Fruit fly (Drosophila melanogaster): ENCODE results near the gene Pus10.
A peak's percentile ranks its signal among the peaks of the same experiment; 100 is the strongest.

Gene Pus10

DNA sequence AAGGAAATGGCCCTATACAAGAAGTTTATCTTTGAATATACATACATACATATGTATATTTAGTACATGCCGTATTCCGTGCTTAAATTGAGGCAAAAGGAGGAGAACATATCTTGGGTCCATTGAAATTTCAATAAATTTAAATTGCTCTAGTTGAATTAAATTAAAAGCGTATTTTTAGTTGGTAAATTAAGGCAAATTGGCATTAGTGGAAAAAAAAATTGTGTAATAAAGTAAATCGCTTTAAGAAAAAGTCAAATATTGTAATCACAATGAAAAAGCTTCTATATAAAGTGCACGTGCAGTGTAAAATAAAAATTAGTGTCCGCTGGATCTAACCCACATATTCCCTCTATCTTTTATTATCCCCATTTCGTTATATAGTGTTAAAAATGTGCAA is 7.1 kb upstream of the Pus10 start:
- TF ChIP-seq noc (tag; optimal IDR thresholded peaks at IDR 0.05): no peak

DNA sequence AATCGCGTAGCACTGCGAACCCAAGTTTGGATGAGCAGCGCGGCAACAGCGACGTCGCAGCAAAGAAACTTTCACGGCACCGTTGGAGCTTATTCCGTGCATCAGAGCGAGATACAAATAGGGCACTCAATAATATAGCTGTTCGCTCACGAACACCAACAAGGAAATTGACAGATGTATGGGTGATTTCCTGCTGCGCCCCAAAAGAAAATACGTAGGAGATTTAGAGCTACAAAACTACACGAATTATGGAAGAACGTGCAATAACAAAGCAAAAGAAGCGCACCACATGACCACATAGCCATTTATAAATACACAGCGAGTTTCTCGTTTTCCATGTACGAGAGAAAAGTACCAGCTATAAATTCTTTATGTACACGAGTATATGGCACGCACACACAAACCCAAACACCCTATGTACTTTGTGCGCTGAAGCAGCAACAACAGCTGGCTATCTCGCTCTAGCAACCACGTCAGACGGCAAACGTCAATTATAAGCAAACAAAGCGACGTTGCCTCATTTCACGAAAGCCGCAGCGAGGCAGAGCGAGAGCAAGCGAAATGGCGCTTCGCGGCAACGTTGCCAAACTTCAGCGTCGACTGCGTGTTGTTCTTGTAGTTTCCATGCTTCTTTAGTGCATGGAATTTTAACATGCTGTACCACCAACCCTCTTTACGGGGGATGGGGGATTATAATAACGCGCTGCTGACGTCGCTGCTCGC is 6.5 kb upstream of the Pus10 start:
- TF ChIP-seq noc (tag; optimal IDR thresholded peaks at IDR 0.05): peak; percentile 39

DNA sequence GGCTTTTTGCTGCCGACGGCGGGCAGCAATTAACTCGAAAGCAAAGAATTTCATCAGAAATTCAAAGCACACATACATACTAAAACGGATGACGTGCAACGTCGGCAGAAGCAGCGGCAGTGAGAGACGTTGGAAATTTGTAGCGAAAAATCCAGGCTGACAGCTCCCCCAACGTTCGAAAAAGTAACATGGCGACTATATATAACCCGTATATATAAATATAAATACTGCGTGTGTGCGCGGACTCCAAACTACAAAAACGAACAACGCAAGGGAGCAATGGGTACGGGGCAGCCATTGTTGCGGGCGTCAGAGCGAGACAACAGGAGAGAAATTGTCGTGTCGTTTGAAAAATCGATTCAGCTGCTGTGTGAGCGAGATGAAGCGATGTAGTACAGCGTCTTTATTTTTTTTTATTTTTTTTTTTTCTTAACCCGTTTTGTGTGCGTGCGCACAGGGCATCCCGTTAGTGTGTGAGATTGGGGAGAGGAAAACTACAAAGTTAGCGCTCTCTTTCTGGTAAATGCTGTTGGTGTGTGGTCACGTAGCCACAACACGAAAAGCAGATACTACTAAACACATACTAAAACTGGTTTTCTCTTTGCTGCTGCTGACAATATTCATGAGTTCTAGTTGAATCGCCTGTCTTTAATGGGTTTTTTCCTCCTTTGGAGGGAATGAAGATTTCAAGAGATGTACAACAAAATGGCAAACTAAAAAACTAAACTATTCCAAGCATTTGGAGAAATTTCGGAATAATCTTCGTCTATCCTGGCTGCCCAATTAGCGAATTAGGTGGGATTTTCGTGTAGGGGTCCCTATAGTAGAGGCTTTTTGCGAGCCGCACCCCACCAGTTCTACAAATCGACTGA is 5.7 kb upstream of the Pus10 start:
- TF ChIP-seq noc (tag; optimal IDR thresholded peaks at IDR 0.05): peak; percentile 77

DNA sequence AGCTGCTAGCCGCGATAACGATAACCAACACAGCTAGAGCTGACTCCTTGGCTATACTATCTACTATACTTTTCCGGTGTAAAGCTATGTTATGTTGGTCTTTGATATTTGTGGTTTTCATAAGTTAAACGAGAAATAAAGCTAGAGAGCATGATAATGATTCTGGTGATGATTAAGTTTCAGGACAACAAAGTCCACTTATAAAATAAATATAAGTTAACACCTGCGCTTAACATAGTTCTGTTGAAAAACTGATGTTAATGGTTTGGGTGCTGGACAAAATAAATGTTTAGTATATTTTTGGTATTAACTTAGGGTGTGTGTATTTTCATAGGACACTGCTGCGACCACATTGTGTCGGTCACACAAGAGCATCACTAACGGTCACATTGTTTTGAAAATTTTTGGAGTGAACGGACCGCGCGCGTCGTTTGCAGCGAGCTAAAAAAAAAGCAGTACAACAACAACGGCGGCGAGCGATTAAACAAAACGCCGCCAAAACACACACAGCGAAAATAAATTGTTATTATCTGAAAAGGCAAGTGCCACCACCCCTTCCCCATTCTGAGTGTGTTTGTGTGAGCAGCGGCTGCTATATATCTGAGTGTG is 3.6 kb upstream of the Pus10 start, which contains the start of the genes CG33635 and spen:
CG33635 (minus strand) TSS at position 16 of the 609 bp plus-strand sequence.
spen (plus strand) TSS at position 384 of the 609 bp plus-strand sequence.
- TF ChIP-seq noc (tag; optimal IDR thresholded peaks at IDR 0.05): peak; percentile 50

DNA sequence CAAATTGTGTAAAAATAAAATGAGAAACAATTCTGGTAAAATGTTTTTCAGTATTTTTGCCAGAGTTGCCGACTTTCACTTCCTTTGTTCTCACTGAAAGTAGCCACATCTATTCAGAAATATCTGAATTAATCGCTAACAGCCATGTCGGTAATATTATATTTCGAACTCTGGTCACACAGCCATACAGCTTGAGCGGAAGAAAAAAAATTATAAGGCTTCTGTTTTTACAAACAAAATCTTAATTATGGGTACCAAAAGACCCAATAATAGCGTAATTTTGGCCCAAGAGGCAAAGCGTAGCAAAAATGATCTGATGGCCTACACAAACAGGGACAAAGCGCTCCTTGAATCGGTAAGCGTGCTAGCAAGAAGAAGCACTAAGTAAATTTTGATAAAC is 889 bp upstream of the Pus10 start, which contains the start of gene CG3436:
CG3436 (plus strand) TSS at position 36 of the 400 bp plus-strand sequence.
- no peak for TF ChIP-seq noc (tag; optimal IDR thresholded peaks at IDR 0.05)

DNA sequence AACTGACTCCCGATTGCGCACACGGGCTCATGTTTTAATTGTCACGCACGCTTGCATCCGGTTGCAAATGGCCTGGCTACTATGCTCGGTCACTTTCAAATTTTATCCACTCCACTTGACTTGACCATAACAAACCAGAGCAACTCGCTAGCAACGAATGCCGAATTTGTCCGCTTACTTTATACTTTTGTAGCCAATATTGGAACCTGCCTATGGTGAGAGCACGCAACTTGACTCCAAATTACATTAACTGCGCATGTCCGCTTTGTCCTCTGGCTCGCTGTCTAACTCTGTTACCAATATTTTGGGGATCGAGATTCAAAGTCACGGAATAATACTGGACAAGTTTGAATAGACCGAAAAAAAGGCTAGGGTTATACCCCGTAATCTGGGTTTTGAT is 2.0 kb downstream of the Pus10 start, which contains the start of gene CG42399:
CG42399 (minus strand) TSS at position 159 of the 400 bp plus-strand sequence.
- no peak for TF ChIP-seq noc (tag; optimal IDR thresholded peaks at IDR 0.05)

DNA sequence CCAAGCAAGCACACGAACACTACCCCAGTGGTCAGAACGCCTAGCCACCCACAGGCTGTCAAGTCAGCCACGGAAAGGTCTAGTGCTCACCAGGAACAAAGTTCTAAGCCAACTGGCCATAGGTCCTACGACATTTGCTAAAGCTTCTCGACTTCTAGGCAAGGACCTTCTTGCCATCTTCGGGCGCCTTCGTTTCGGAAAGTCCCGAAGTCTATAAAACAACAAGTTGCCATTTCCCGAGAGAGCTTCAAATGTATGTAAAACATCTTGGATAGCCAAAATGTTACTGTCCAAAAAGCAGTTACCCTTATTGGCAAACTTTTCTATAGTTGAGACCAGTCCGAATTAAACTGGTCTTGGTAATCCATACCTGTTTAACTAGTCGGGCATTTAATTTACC is 8.6 kb downstream of the Pus10 start:
- no peak for TF ChIP-seq noc (tag; optimal IDR thresholded peaks at IDR 0.05)

DNA sequence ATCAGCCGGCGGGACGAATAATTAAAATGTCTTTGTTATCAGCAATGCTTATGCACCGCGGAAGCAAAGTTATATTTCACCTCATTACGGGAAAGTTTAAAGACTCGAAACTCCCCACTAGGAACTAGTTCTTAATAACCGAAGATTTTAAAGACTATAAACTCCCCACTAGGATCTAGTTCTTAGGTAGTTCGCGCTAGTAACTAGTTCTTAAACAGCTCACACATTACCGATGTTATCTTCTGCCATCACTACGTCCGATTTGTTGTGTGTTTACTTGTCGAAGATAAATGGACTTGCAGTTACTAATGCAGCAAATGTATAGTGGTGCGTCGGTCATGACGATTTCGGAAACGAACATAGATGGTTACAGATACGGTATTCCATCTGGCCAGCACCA is 12.0 kb downstream of the Pus10 start, which contains the start of the genes CG31974 and CG11454:
CG31974 (minus strand) TSS at position 4 of the 400 bp plus-strand sequence.
CG11454 (plus strand) TSS at position 236 of the 400 bp plus-strand sequence.
- no peak for TF ChIP-seq noc (tag; optimal IDR thresholded peaks at IDR 0.05)

DNA sequence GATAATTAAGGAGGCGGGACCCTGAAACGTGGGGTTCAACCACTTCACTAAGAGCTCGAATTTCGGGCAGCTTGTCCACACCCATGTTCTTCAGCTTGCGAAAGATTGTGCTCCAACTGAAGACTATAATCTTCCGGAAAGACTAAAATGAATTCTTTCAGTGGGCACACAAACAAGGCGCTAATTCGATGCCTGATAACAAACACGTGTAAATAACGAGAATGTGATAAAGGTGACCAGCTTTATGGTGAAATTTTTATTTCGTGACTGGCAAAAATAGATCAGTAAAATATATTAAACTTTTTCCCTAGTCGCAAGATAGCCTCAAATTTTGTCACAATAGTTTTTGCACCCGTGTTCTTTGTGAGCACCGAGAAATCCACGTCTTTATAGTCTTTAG is 14.3 kb downstream of the Pus10 start, which contains the start of the genes CG31975 and ovm:
CG31975 (minus strand) TSS at position 144 of the 400 bp plus-strand sequence.
ovm (minus strand) TSS at position 144 of the 400 bp plus-strand sequence.
- TF ChIP-seq noc (tag; optimal IDR thresholded peaks at IDR 0.05): peak; percentile 10

DNA sequence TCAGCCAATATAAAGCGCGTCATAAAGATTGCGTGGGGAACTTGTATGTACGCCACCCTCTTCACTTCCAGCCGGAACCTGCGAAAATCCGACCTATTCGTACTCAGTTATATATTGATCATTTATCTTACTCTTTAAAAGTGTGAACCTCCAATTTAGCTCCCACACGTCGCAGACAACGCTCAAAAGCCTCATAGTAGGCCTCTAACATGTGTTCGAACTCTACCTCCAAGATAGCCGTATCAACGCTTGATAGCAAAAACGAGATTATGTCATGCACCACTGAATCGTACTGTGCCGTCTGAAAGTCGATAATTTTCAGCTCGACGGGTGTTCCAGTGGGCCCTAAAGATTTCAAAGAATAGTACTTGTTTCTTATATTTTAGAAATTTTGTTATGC is 15.5 kb downstream of the Pus10 start:
- TF ChIP-seq noc (tag; optimal IDR thresholded peaks at IDR 0.05): peak; percentile 12

DNA sequence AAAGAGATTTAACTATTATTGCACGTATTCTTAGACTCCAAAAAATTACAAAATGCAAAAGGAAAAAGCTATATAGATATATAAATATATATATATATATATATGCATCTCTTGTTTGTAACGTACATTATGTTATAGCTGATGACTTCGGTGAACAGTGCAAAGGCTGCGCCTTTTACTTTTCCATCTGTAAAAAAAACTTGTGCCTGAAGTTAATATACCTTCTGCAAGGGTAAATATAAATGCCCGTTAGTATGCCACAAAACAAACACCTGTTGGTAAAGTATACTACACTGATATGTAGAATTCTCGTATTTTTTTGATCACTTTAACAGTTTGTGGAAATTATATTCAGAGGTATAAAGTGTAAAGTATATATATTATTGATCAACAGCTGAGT is 17.0 kb downstream of the Pus10 start:
- TF ChIP-seq noc (tag; optimal IDR thresholded peaks at IDR 0.05): no peak

DNA sequence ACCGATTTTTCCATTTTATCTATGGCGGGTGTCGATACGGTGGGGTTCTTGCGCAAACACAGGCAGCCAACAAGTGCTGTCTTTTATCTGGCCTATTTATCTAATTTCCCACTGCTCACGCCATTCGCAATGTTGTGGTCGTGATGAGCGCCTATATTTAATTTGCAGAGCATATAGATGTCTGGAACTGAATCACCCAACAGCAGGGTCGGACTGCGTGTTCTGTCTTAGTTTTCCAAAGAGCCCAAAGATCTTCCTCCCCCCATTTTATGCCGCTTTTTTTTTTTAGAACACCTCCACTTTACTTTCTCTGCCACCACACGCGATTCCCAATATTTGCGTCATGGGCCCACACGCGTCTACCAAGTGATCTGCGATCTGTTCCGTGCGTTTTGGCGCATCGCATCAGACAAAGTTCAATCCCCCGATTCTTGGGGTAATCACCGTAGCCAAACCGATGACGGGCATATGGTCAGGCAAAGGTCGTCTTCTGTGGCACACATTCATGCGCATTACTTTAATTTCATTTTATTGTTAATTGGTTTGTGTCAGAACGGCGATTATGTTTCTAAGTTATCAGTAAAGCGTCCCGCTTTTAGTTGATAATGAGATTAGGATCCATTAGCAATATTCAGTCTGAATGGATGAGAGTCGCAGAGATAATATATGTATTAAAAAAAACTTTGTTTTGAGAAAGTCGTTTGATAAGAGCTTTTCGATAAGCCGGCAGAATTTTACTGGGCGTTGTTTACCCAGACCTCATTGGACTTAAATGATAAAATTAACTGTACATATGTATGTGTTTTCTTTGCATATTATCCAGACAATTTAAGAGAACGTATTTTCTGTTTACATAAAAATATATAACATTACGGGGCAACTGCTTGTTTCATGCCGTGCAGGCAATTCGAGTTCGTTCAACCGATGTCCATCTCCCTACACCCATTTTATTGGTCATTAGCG is 18.1 kb downstream of the Pus10 start:
- peak; percentile 90 for TF ChIP-seq noc (tag; optimal IDR thresholded peaks at IDR 0.05)

DNA sequence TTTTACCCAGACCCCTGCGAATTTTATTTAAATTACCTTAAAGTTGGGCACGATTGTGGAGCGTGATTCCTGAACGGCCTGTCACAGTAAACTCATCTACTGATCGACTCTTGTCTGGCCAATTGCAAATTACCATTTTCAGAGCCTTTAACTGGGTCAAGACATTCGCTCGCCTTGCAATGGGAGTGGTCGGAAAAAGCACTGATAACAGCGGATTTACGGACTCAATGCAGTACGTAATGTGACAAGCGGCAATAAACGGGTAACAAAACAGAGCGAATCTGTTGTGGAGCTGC is 19.0 kb downstream of the Pus10 start:
- peak; percentile 35 for TF ChIP-seq noc (tag; optimal IDR thresholded peaks at IDR 0.05)

DNA sequence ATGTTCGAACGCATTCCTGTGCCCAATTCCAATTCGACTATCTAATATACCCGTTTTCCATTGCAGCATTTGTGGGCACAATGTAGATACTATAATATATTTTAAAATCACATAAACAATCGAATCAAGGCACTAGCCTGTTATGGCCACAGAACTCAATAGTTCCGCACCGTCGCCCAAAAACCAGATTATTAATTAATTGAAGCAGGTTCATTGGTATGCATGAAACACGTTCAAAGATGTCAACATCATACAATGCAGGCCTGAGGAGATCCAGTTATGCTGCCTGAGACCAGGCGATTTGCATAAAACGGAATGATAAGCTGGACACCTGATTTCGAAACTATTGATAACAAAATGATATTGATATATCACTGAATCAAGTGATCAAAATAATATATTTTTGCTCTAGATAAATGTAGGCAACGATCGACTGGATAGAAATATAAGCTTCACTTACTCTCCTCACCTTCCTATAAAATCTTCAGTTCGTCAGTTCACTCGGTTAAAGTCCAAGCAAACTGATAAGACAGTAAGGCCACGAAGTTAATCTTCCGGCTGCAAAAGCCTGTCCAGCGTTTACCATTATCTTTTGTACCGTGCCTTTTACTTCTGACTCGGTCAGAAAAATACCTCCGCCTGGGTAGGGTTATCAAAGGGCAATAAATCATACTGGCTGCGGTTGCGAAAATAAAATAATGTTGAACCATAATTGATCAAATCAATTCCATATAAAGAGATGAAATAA is 19.5 kb downstream of the Pus10 start:
- peak; percentile 69 for TF ChIP-seq noc (tag; optimal IDR thresholded peaks at IDR 0.05)
